Worm (Caenorhabditis elegans): ENCODE results near the gene math-10.
"Not testable (repeated sequence)": the region's sequence is repeated elsewhere in the genome, so short reads cannot be mapped to it uniquely, and the experiment has no call there.

ce11 chrII:1861285-1861793 is 10.0 kb upstream of the math-10 start, which contains the start of gene C16C4.18:
- not testable (repeated sequence) for TF ChIP-seq daf-12 (tag; optimal IDR thresholded peaks at IDR 0.05); zfp-2 (tag; optimal IDR thresholded peaks at IDR 0.05); zag-1 (tag; optimal IDR thresholded peaks at IDR 0.05); ceh-20 (GFP tag; IDR thresholded peaks at IDR 0.05); unc-62 (GFP tag; optimal IDR thresholded peaks at IDR 0.05 in 1 of 2); unc-62 (tag; optimal IDR thresholded peaks at IDR 0.05); pha-4 (GFP tag; IDR thresholded peaks at IDR 0.05); pha-4 (tag; optimal IDR thresholded peaks at IDR 0.05)

Measured in whole organism, L4 larva.